Worm (Caenorhabditis elegans) whole organism, young adult: ENCODE data around the gene acbp-4.

Experiments used
- B0261.1 ChIP-seq: sonication (generic microtip); optimal IDR thresholded peaks from 2 replicates; lab custom pipeline; 2016; ENCODE audit warnings: mild to moderate bottlenecking, missing genetic modification characterization, moderate library complexity, missing compliant biosample characterization
- B0336.3 ChIP-seq: fragments of 200-800 bp; sonication (Bioruptor generic); IDR thresholded peaks from 2 replicates; pipeline ENCODE4 v1.3.6; 2022; ENCODE audit warnings: missing genetic modification characterization, missing compliant biosample characterization
- C17E4.6 ChIP-seq: fragments of 200-800 bp; sonication (Bioruptor generic); IDR thresholded peaks from 2 replicates; pipeline ENCODE4 v1.3.6; 2022; ENCODE audit warnings: missing genetic modification reagents, missing genetic modification characterization, missing compliant biosample characterization
- D2030.7 ChIP-seq: fragments of 200-800 bp; sonication (Bioruptor generic); IDR thresholded peaks from 2 replicates; pipeline ENCODE4 v1.3.6; 2022; ENCODE audit warnings: missing genetic modification reagents, missing genetic modification characterization, missing compliant biosample characterization
- F22D6.2 ChIP-seq: sonication (generic microtip); optimal IDR thresholded peaks from 2 replicates; lab custom pipeline; 2016; ENCODE audit warnings: mild to moderate bottlenecking, missing genetic modification characterization, missing compliant biosample characterization
- F33H1.4 ChIP-seq: fragments of 200-800 bp; sonication (Bioruptor generic); IDR thresholded peaks from 2 replicates; pipeline ENCODE4 v1.3.6; 2022; ENCODE audit warnings: missing genetic modification reagents, missing genetic modification characterization, missing compliant biosample characterization
- F57A8.1 ChIP-seq: fragments of 200-800 bp; sonication (Bioruptor generic); optimal IDR thresholded peaks from 2 replicates; lab custom pipeline; 2018; ENCODE audit warnings: mild to moderate bottlenecking, missing genetic modification characterization, moderate library complexity, missing compliant biosample characterization
- K12H6.12 ChIP-seq: fragments of 200-800 bp; sonication (Bioruptor generic); optimal IDR thresholded peaks from 2 replicates; lab custom pipeline; 2018; ENCODE audit warnings: mild to moderate bottlenecking, missing genetic modification characterization, missing compliant biosample characterization
- T07F8.4 ChIP-seq: sonication (generic microtip); optimal IDR thresholded peaks from 2 replicates; lab custom pipeline; 2016; ENCODE audit warnings: mild to moderate bottlenecking, missing genetic modification characterization, moderate library complexity, missing compliant biosample characterization
- ZK185.1 ChIP-seq: sonication (generic microtip); optimal IDR thresholded peaks from 2 replicates; lab custom pipeline; 2016; ENCODE audit warnings: mild to moderate bottlenecking, missing genetic modification characterization, missing compliant biosample characterization; ENCODE audit not compliant: poor library complexity, severe bottlenecking
- atf-7 ChIP-seq: sonication (generic microtip); optimal IDR thresholded peaks from 2 replicates; lab custom pipeline; 2017; ENCODE audit warnings: mild to moderate bottlenecking, missing genetic modification characterization, missing compliant biosample characterization
- athp-1 ChIP-seq: sonication (generic microtip); optimal IDR thresholded peaks from 2 replicates; lab custom pipeline; 2017; ENCODE audit warnings: mild to moderate bottlenecking, missing genetic modification characterization, missing compliant biosample characterization
- cebp-1 ChIP-seq, 2 experiments: fragments of 200-800 bp in 1 of 2; sonication (Bioruptor generic) in 1 of 2; sonication (generic microtip) in 1 of 2; IDR thresholded peaks in 1 of 2; optimal IDR thresholded peaks in 1 of 2; 2 replicates each; pipeline versions ENCODE4 v1.3.6 to Lab custom; 2017 to 2022; ENCODE audit warnings: missing compliant biosample characterization in 2 of 2, missing genetic modification characterization in 2 of 2, mild to moderate bottlenecking in 1 of 2, missing genetic modification reagents in 1 of 2, moderate library complexity in 1 of 2
- ceh-27 ChIP-seq: fragments of 200-800 bp; sonication (Bioruptor generic); optimal IDR thresholded peaks from 2 replicates; lab custom pipeline; 2018; ENCODE audit warnings: mild to moderate bottlenecking, missing genetic modification characterization, moderate library complexity, missing compliant biosample characterization
- ceh-40 ChIP-seq: fragments of 200-800 bp; sonication (Bioruptor generic); IDR thresholded peaks from 2 replicates; pipeline ENCODE4 v1.3.6; 2022; ENCODE audit warnings: missing genetic modification characterization, missing compliant biosample characterization
- ceh-58 ChIP-seq: fragments of 200-800 bp; sonication (Bioruptor generic); IDR thresholded peaks from 2 replicates; pipeline ENCODE4 v1.3.6; 2022; ENCODE audit warnings: missing genetic modification characterization, missing compliant biosample characterization
- ceh-79 ChIP-seq: sonication (generic microtip); optimal IDR thresholded peaks from 2 replicates; lab custom pipeline; 2017; ENCODE audit warnings: mild to moderate bottlenecking, missing genetic modification characterization, missing compliant biosample characterization
- dox-1 ChIP-seq: fragments of 200-800 bp; sonication (Bioruptor generic); IDR thresholded peaks from 2 replicates; pipeline ENCODE4 v1.3.6; 2022; ENCODE audit warnings: missing genetic modification reagents, missing genetic modification characterization, missing compliant biosample characterization
- egl-18 ChIP-seq: fragments of 200-800 bp; sonication (Bioruptor generic); IDR thresholded peaks from 2 replicates; pipeline ENCODE4 v1.3.6; 2022; ENCODE audit warnings: missing genetic modification reagents, missing genetic modification characterization, missing compliant biosample characterization
- egl-44 ChIP-seq: fragments of 200-800 bp; sonication (Bioruptor generic); IDR thresholded peaks from 2 replicates; pipeline ENCODE4 v1.3.6; 2022; ENCODE audit warnings: missing genetic modification reagents, missing genetic modification characterization, missing compliant biosample characterization
- ets-4 ChIP-seq: fragments of 200-800 bp; sonication (Bioruptor generic); optimal IDR thresholded peaks from 2 replicates; lab custom pipeline; 2018; ENCODE audit warnings: mild to moderate bottlenecking, missing genetic modification characterization, missing compliant biosample characterization
- hlh-26 ChIP-seq: fragments of 200-800 bp; sonication (Bioruptor generic); conservative IDR thresholded peaks from 2 replicates; pipeline ENCODE4 v1.3.6; 2022; ENCODE audit warnings: missing genetic modification reagents, missing genetic modification characterization, missing compliant biosample characterization
- hmg-20 ChIP-seq: fragments of 200-800 bp; sonication (Bioruptor generic); IDR thresholded peaks from 2 replicates; pipeline ENCODE4 v1.3.6; 2022; ENCODE audit warnings: missing genetic modification reagents, missing genetic modification characterization, missing compliant biosample characterization
- hsf-1 ChIP-seq: fragments of 200-800 bp; sonication (Bioruptor generic); IDR thresholded peaks from 2 replicates; pipeline ENCODE4 v1.3.6; 2022; ENCODE audit warnings: missing genetic modification reagents, missing genetic modification characterization, missing compliant biosample characterization
- let-607 ChIP-seq, 2 experiments: fragments of 200-800 bp in 1 of 2; sonication (Bioruptor generic) in 1 of 2; sonication (generic microtip) in 1 of 2; optimal IDR thresholded peaks; 2 replicates each; lab custom pipeline; 2016 to 2018; ENCODE audit warnings: mild to moderate bottlenecking in 2 of 2, missing compliant biosample characterization in 2 of 2, missing genetic modification characterization in 2 of 2, moderate library complexity in 2 of 2, missing genotype in 1 of 2
- lin-26 ChIP-seq: fragments of 200-800 bp; sonication (Bioruptor generic); IDR thresholded peaks from 2 replicates; pipeline ENCODE4 v1.3.6; 2022; ENCODE audit warnings: missing genetic modification reagents, missing genetic modification characterization, missing compliant biosample characterization
- lin-40 ChIP-seq: sonication (generic microtip); optimal IDR thresholded peaks from 2 replicates; lab custom pipeline; 2016; ENCODE audit warnings: missing genetic modification characterization, mild to moderate bottlenecking, missing compliant biosample characterization, missing genotype, missing genetic modification reagents
- lsy-27 ChIP-seq: sonication (generic microtip); optimal IDR thresholded peaks from 2 replicates; lab custom pipeline; 2017; ENCODE audit warnings: missing genetic modification characterization, mild to moderate bottlenecking, missing compliant biosample characterization, antibody characterized with exemption, missing genotype, borderline replicate concordance; ENCODE audit not compliant: insufficient read depth
- madf-6 ChIP-seq: fragments of 200-800 bp; sonication (Bioruptor generic); IDR thresholded peaks from 2 replicates; pipeline ENCODE4 v1.3.6; 2022; ENCODE audit warnings: missing genetic modification reagents, missing genetic modification characterization, missing compliant biosample characterization
- madf-8 ChIP-seq: fragments of 200-800 bp; sonication (Bioruptor generic); conservative IDR thresholded peaks from 2 replicates; pipeline ENCODE4 v1.3.6; 2022; ENCODE audit warnings: missing genetic modification reagents, missing genetic modification characterization, missing compliant biosample characterization
- mcd-1 ChIP-seq: fragments of 200-800 bp; sonication (Bioruptor generic); IDR thresholded peaks from 2 replicates; pipeline ENCODE4 v1.3.6; 2022; ENCODE audit warnings: missing genetic modification reagents, missing genetic modification characterization, missing compliant biosample characterization
- nfya-2 ChIP-seq: fragments of 200-800 bp; sonication (Bioruptor generic); IDR thresholded peaks from 2 replicates; pipeline ENCODE4 v1.3.6; 2022; ENCODE audit warnings: missing genetic modification reagents, missing genetic modification characterization, missing compliant biosample characterization
- nfyb-1 ChIP-seq: fragments of 200-800 bp; sonication (Bioruptor generic); IDR thresholded peaks from 2 replicates; pipeline ENCODE4 v1.3.6; 2022; ENCODE audit warnings: missing genetic modification reagents, missing genetic modification characterization, missing compliant biosample characterization
- nhr-27 ChIP-seq: fragments of 200-800 bp; sonication (Bioruptor generic); optimal IDR thresholded peaks from 2 replicates; lab custom pipeline; 2018; ENCODE audit warnings: mild to moderate bottlenecking, missing genetic modification characterization, moderate library complexity, missing compliant biosample characterization
- nhr-90 ChIP-seq: sonication (generic microtip); optimal IDR thresholded peaks from 2 replicates; lab custom pipeline; 2016; ENCODE audit warnings: missing genotype, mild to moderate bottlenecking, missing genetic modification characterization, missing compliant biosample characterization
- pha-4 ChIP-seq: fragments of 150-350 bp; sonication (generic microtip); optimal IDR thresholded peaks from 2 replicates; lab custom pipeline; 2014; ENCODE audit warnings: missing biosample characterization, missing genetic modification reagents, missing genetic modification characterization
- rcor-1 ChIP-seq: fragments of 200-800 bp; sonication (Bioruptor generic); IDR thresholded peaks from 2 replicates; pipeline ENCODE4 v1.3.6; 2022; ENCODE audit warnings: missing genetic modification reagents, missing genetic modification characterization, missing compliant biosample characterization
- sdz-38 ChIP-seq: sonication (generic microtip); optimal IDR thresholded peaks from 2 replicates; lab custom pipeline; 2016; ENCODE audit warnings: missing genotype, missing genetic modification characterization, missing compliant biosample characterization
- snpc-1.3 ChIP-seq: sonication (generic microtip); optimal IDR thresholded peaks from 2 replicates; lab custom pipeline; 2017; ENCODE audit warnings: missing genetic modification characterization, mild to moderate bottlenecking, missing compliant biosample characterization, antibody characterized with exemption, moderate library complexity, missing genotype, missing genetic modification reagents; ENCODE audit not compliant: insufficient read depth
- snpc-4 ChIP-seq, 5 experiments: fragments of 150-350 bp in 1 of 5; sonication (generic microtip) in 4 of 5; optimal IDR thresholded peaks; 2 replicates each; lab custom pipeline; 2014 to 2018; ENCODE audit warnings: missing genetic modification characterization in 5 of 5, missing biosample characterization in 3 of 5, antibody characterized with exemption in 2 of 5, mild to moderate bottlenecking in 2 of 5, missing compliant biosample characterization in 2 of 5, missing genotype in 2 of 5, moderate library complexity in 2 of 5, missing genetic modification reagents in 1 of 5
- unc-130 ChIP-seq: sonication (generic microtip); optimal IDR thresholded peaks from 2 replicates; lab custom pipeline; 2016; ENCODE audit warnings: missing genetic modification reagents, missing genetic modification characterization, missing compliant biosample characterization
- unc-62 ChIP-seq: fragments of 150-350 bp; optimal IDR thresholded peaks from 2 replicates; lab custom pipeline; 2014; ENCODE audit warnings: missing biosample characterization, missing genetic modification reagents, missing genetic modification characterization
- ztf-22 ChIP-seq: fragments of 200-800 bp; sonication (Bioruptor generic); optimal IDR thresholded peaks from 2 replicates; lab custom pipeline; 2018; ENCODE audit warnings: mild to moderate bottlenecking, missing genetic modification characterization, moderate library complexity, missing compliant biosample characterization
- ztf-26 ChIP-seq: sonication (generic microtip); optimal IDR thresholded peaks from 2 replicates; lab custom pipeline; 2017; ENCODE audit warnings: missing genetic modification characterization, missing compliant biosample characterization
- ztf-3 ChIP-seq: fragments of 200-800 bp; sonication (Bioruptor generic); optimal IDR thresholded peaks from 2 replicates; lab custom pipeline; 2018; ENCODE audit warnings: mild to moderate bottlenecking, missing genetic modification characterization, missing compliant biosample characterization
- ztf-6 ChIP-seq: fragments of 200-800 bp; sonication (Bioruptor generic); IDR thresholded peaks from 2 replicates; pipeline ENCODE4 v1.3.6; 2022; ENCODE audit warnings: missing genetic modification reagents, missing genetic modification characterization, missing compliant biosample characterization

acbp-4 gene

DNA sequence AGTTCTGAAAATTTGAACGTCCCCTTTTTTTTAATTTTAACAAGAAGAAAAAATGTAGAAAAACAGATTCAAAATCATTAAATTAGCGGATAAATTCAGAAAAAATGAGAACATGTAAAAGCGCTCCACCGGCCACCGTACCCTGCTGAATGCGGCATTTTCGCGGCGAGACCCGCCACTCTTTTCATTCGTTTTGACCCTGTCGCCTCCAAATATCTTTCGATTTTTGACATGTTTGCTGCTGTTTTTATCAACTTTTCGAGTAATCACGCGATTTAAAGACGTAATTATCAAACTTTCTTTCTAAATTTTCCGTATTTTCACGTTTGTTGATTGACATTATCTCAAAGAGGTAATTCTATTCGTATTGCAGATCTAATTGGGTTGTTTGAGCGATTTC is 27.3 kb upstream of the acbp-4 start, which contains the start of gene gsp-2 (continued):
- no peak for TF ChIP-seq ztf-22
- TF ChIP-seq madf-8 (GFP tag; lab: Robert Waterston, UW): 0 out of 2 replicates have a peak, but pooled peaks have one; percentile 22
- TF ChIP-seq sdz-38 (tag; lab: Kevin White, UChicago): no peak
- TF ChIP-seq T07F8.4 (tag; lab: Kevin White, UChicago): no peak
- peak; percentile 26 for TF ChIP-seq lsy-27 (tag; lab: Kevin White, UChicago)
- no peak for TF ChIP-seq cebp-1 (GFP tag; IDR thresholded peaks at IDR 0.05; lab: Robert Waterston, UW)
- TF ChIP-seq cebp-1 (tag; optimal IDR thresholded peaks at IDR 0.05; lab: Kevin White, UChicago): peak; percentile 69
- TF ChIP-seq C17E4.6 (GFP tag; lab: Robert Waterston, UW): no peak
- TF ChIP-seq hlh-26 (GFP tag; lab: Robert Waterston, UW): no peak
- no peak for TF ChIP-seq ZK185.1
- no peak for TF ChIP-seq K12H6.12 (tag; lab: Kevin White, UChicago)
- peak; percentile 87 for TF ChIP-seq dox-1
- peak; percentile 28; the same call in 1 of the 2 replicates for TF ChIP-seq B0336.3 (GFP tag; lab: Robert Waterston, UW)
- no peak for TF ChIP-seq unc-130
- TF ChIP-seq F33H1.4 (GFP tag; lab: Robert Waterston, UW): peak; percentile 90
- peak; percentile 71; the same call in 1 of the 2 replicates for TF ChIP-seq madf-6 (GFP tag; lab: Robert Waterston, UW)
- TF ChIP-seq ceh-40 (GFP tag; lab: Robert Waterston, UW): no peak
- no peak for TF ChIP-seq nhr-27 (tag; lab: Kevin White, UChicago)
- TF ChIP-seq F57A8.1 (GFP tag; lab: Kevin White, UChicago): no peak
- no peak for TF ChIP-seq ceh-58 (GFP tag; lab: Robert Waterston, UW)
- TF ChIP-seq ztf-26 (tag; lab: Kevin White, UChicago): no peak
- TF ChIP-seq let-607 (tag; optimal IDR thresholded peaks at IDR 0.05; lab: Kevin White, UChicago): peak; percentile 59 to 76
- TF ChIP-seq egl-44: no peak
- no peak for TF ChIP-seq snpc-1.3 (tag; lab: Kevin White, UChicago)
- TF ChIP-seq pha-4 (tag; lab: Kevin White, UChicago): peak; percentile 3
- TF ChIP-seq egl-18 (GFP tag; lab: Robert Waterston, UW): no peak
- no peak for TF ChIP-seq B0261.1 (tag; lab: Kevin White, UChicago)
- no peak for TF ChIP-seq ztf-6 (GFP tag; lab: Robert Waterston, UW)
- TF ChIP-seq rcor-1: no peak

DNA sequence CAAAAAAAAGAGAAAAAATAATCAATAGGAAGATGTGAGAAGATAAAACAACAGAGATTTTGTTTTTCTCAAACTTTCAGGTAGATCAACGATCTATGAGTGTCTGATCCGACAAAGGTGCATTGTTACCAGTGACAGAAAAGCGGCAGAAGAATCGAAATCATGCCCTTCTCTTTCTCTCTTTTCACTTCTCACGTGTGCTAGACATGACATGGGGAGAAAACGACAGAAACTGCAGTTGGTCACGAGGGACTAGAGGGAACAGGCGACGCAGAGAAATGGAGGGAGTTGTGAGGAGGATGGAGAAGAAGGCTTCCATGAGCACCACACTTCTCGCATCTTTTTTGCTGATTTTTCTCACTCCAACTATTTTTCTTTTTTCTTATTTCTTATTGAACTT is 26.3 kb upstream of the acbp-4 start, which contains the start of gene F56C9.10:
F56C9.10 (minus strand) TSS at position 97 of the 400 bp plus-strand sequence.
- TF ChIP-seq snpc-4 (GFP tag; optimal IDR thresholded peaks at IDR 0.05; lab: Kevin White, UChicago) (no peak), snpc-4 (tag; optimal IDR thresholded peaks at IDR 0.05; lab: Kevin White, UChicago) (peak; percentile 51 to 60 (median 54)), ceh-27 (GFP tag; lab: Kevin White, UChicago) (peak; percentile 83), lin-26 (peak; percentile 61), rcor-1 (0 out of 2 replicates have a peak, but pooled peaks have one; percentile 20), nfyb-1 (peak; percentile 83), hmg-20 (0 out of 2 replicates have a peak, but pooled peaks have one; percentile 5), ztf-3 (peak; percentile 42), ceh-79 (tag; lab: Kevin White, UChicago) (no peak), cebp-1 (GFP tag; IDR thresholded peaks at IDR 0.05; lab: Robert Waterston, UW) (peak; percentile 78), cebp-1 (tag; optimal IDR thresholded peaks at IDR 0.05; lab: Kevin White, UChicago) (peak; percentile 86), B0336.3 (GFP tag; lab: Robert Waterston, UW) (peak; percentile 90), nfya-2 (no peak), D2030.7 (GFP tag; lab: Robert Waterston, UW) (no peak), lsy-27 (tag; lab: Kevin White, UChicago) (no peak), F22D6.2 (tag; lab: Kevin White, UChicago) (peak; percentile 74), hsf-1 (GFP tag; lab: Robert Waterston, UW) (no peak), nhr-90 (peak; percentile 47), athp-1 (peak; percentile 75), lin-40 (tag; lab: Kevin White, UChicago) (peak; percentile 79), ets-4 (peak; percentile 19), atf-7 (tag; lab: Kevin White, UChicago) (peak; percentile 72), unc-62 (GFP tag; lab: Kevin White, UChicago) (peak; percentile 90), mcd-1 (GFP tag; lab: Robert Waterston, UW) (peak; percentile 60)
